Worm (Caenorhabditis elegans) whole organism, young adult: Measurements from ENCODE around the gene psd-1.
A peak's percentile ranks its signal among the peaks of the same experiment; 100 is the strongest.

Source experiments
- B0019.2 ChIP-seq: fragments of 200-800 bp; sonication (Bioruptor generic); conservative IDR thresholded peaks from 2 replicates; pipeline ENCODE4 v1.3.6; 2022; ENCODE audit warnings: missing genetic modification reagents, missing genetic modification characterization, missing compliant biosample characterization
- C06A6.2 ChIP-seq: fragments of 200-800 bp; sonication (Bioruptor generic); conservative IDR thresholded peaks from 2 replicates; pipeline ENCODE4 v1.3.6; 2022; ENCODE audit warnings: missing genetic modification characterization, missing compliant biosample characterization
- D2030.7 ChIP-seq: fragments of 200-800 bp; sonication (Bioruptor generic); IDR thresholded peaks from 2 replicates; pipeline ENCODE4 v1.3.6; 2022; ENCODE audit warnings: missing genetic modification reagents, missing genetic modification characterization, missing compliant biosample characterization
- F37B4.10 ChIP-seq: fragments of 200-800 bp; sonication (Bioruptor generic); IDR thresholded peaks from 2 replicates; pipeline ENCODE4 v1.3.6; 2022; ENCODE audit warnings: missing genetic modification characterization, missing compliant biosample characterization
- F39B2.1 ChIP-seq: fragments of 200-800 bp; sonication (Bioruptor generic); IDR thresholded peaks from 2 replicates; pipeline ENCODE4 v1.3.6; 2022; ENCODE audit warnings: missing genetic modification reagents, missing genetic modification characterization, missing compliant biosample characterization
- F49E8.2 ChIP-seq: sonication (generic microtip); optimal IDR thresholded peaks from 3 replicates; lab custom pipeline; 2017; ENCODE audit warnings: missing genetic modification characterization, mild to moderate bottlenecking, missing compliant biosample characterization, antibody characterized with exemption, moderate library complexity; ENCODE audit not compliant: insufficient read depth
- F57A8.1 ChIP-seq: fragments of 200-800 bp; sonication (Bioruptor generic); optimal IDR thresholded peaks from 2 replicates; lab custom pipeline; 2018; ENCODE audit warnings: mild to moderate bottlenecking, missing genetic modification characterization, moderate library complexity, missing compliant biosample characterization
- K12H6.12 ChIP-seq: fragments of 200-800 bp; sonication (Bioruptor generic); optimal IDR thresholded peaks from 2 replicates; lab custom pipeline; 2018; ENCODE audit warnings: mild to moderate bottlenecking, missing genetic modification characterization, missing compliant biosample characterization
- T07F8.4 ChIP-seq: sonication (generic microtip); optimal IDR thresholded peaks from 2 replicates; lab custom pipeline; 2016; ENCODE audit warnings: mild to moderate bottlenecking, missing genetic modification characterization, moderate library complexity, missing compliant biosample characterization
- T26A5.8 ChIP-seq: sonication (generic microtip); optimal IDR thresholded peaks from 2 replicates; lab custom pipeline; 2016; ENCODE audit warnings: missing genetic modification characterization, missing compliant biosample characterization
- Y56A3A.18 ChIP-seq: fragments of 200-800 bp; sonication (Bioruptor generic); IDR thresholded peaks from 2 replicates; pipeline ENCODE4 v1.3.6; 2022; ENCODE audit warnings: missing genetic modification reagents, missing genetic modification characterization, missing compliant biosample characterization
- Y95B8A.8 ChIP-seq: fragments of 200-800 bp; sonication (Bioruptor generic); IDR thresholded peaks from 2 replicates; pipeline ENCODE4 v1.3.6; 2022; ENCODE audit warnings: missing genetic modification reagents, missing genetic modification characterization, missing compliant biosample characterization
- ZK185.1 ChIP-seq: sonication (generic microtip); optimal IDR thresholded peaks from 2 replicates; lab custom pipeline; 2016; ENCODE audit warnings: mild to moderate bottlenecking, missing genetic modification characterization, missing compliant biosample characterization; ENCODE audit not compliant: poor library complexity, severe bottlenecking
- akir-1 ChIP-seq: fragments of 200-800 bp; sonication (Bioruptor generic); optimal IDR thresholded peaks from 2 replicates; lab custom pipeline; 2018; ENCODE audit warnings: mild to moderate bottlenecking, missing genetic modification characterization, moderate library complexity, missing compliant biosample characterization
- aptf-2 ChIP-seq: fragments of 200-800 bp; sonication (Bioruptor generic); conservative IDR thresholded peaks from 2 replicates; pipeline ENCODE4 v1.3.6; 2022; ENCODE audit warnings: missing genetic modification reagents, missing genetic modification characterization, missing compliant biosample characterization
- atf-7 ChIP-seq: sonication (generic microtip); optimal IDR thresholded peaks from 2 replicates; lab custom pipeline; 2017; ENCODE audit warnings: mild to moderate bottlenecking, missing genetic modification characterization, missing compliant biosample characterization
- bed-1 ChIP-seq: fragments of 200-800 bp; sonication (Bioruptor generic); IDR thresholded peaks from 2 replicates; pipeline ENCODE4 v1.3.6; 2022; ENCODE audit warnings: missing genetic modification reagents, missing genetic modification characterization, missing compliant biosample characterization
- bed-2 ChIP-seq: fragments of 200-800 bp; sonication (Bioruptor generic); IDR thresholded peaks from 2 replicates; pipeline ENCODE4 v1.3.6; 2022; ENCODE audit warnings: missing genetic modification reagents, missing genetic modification characterization, missing compliant biosample characterization
- ceh-91 ChIP-seq: fragments of 200-800 bp; sonication (Bioruptor generic); IDR thresholded peaks from 2 replicates; pipeline ENCODE4 v1.3.6; 2022; ENCODE audit warnings: missing genetic modification reagents, missing genetic modification characterization, missing compliant biosample characterization
- die-1 ChIP-seq: sonication (generic microtip); optimal IDR thresholded peaks from 2 replicates; lab custom pipeline; 2016; ENCODE audit warnings: missing genotype, mild to moderate bottlenecking, missing genetic modification characterization, missing compliant biosample characterization
- efl-1 ChIP-seq: fragments of 150-350 bp; optimal IDR thresholded peaks from 2 replicates; lab custom pipeline; 2014; ENCODE audit warnings: missing biosample characterization, missing genetic modification reagents, missing genetic modification characterization
- egl-18 ChIP-seq: fragments of 200-800 bp; sonication (Bioruptor generic); IDR thresholded peaks from 2 replicates; pipeline ENCODE4 v1.3.6; 2022; ENCODE audit warnings: missing genetic modification reagents, missing genetic modification characterization, missing compliant biosample characterization
- egl-44 ChIP-seq: fragments of 200-800 bp; sonication (Bioruptor generic); IDR thresholded peaks from 2 replicates; pipeline ENCODE4 v1.3.6; 2022; ENCODE audit warnings: missing genetic modification reagents, missing genetic modification characterization, missing compliant biosample characterization
- ets-4 ChIP-seq: fragments of 200-800 bp; sonication (Bioruptor generic); optimal IDR thresholded peaks from 2 replicates; lab custom pipeline; 2018; ENCODE audit warnings: mild to moderate bottlenecking, missing genetic modification characterization, missing compliant biosample characterization
- fkh-3 ChIP-seq: sonication (generic microtip); optimal IDR thresholded peaks from 2 replicates; lab custom pipeline; 2016; ENCODE audit warnings: mild to moderate bottlenecking, missing genetic modification characterization, missing compliant biosample characterization
- gei-17 ChIP-seq: fragments of 200-800 bp; sonication (Bioruptor generic); optimal IDR thresholded peaks from 2 replicates; lab custom pipeline; 2018; ENCODE audit warnings: mild to moderate bottlenecking, missing genetic modification characterization, missing compliant biosample characterization
- hlh-26 ChIP-seq: fragments of 200-800 bp; sonication (Bioruptor generic); conservative IDR thresholded peaks from 2 replicates; pipeline ENCODE4 v1.3.6; 2022; ENCODE audit warnings: missing genetic modification reagents, missing genetic modification characterization, missing compliant biosample characterization
- hmg-1.2 ChIP-seq: fragments of 200-800 bp; sonication (Bioruptor generic); IDR thresholded peaks from 2 replicates; pipeline ENCODE4 v1.3.6; 2022; ENCODE audit warnings: missing genetic modification reagents, missing genetic modification characterization, missing compliant biosample characterization
- hmg-20 ChIP-seq: fragments of 200-800 bp; sonication (Bioruptor generic); IDR thresholded peaks from 2 replicates; pipeline ENCODE4 v1.3.6; 2022; ENCODE audit warnings: missing genetic modification reagents, missing genetic modification characterization, missing compliant biosample characterization
- let-526 ChIP-seq: fragments of 200-800 bp; sonication (Bioruptor generic); IDR thresholded peaks from 2 replicates; pipeline ENCODE4 v1.3.6; 2022; ENCODE audit warnings: missing genetic modification reagents, missing genetic modification characterization, missing compliant biosample characterization
- lin-40 ChIP-seq: sonication (generic microtip); optimal IDR thresholded peaks from 2 replicates; lab custom pipeline; 2016; ENCODE audit warnings: missing genetic modification characterization, mild to moderate bottlenecking, missing compliant biosample characterization, missing genotype, missing genetic modification reagents
- lin-54 ChIP-seq: fragments of 200-800 bp; sonication (Bioruptor generic); optimal IDR thresholded peaks from 2 replicates; lab custom pipeline; 2018; ENCODE audit warnings: mild to moderate bottlenecking, missing genetic modification characterization, missing compliant biosample characterization
- madf-6 ChIP-seq: fragments of 200-800 bp; sonication (Bioruptor generic); IDR thresholded peaks from 2 replicates; pipeline ENCODE4 v1.3.6; 2022; ENCODE audit warnings: missing genetic modification reagents, missing genetic modification characterization, missing compliant biosample characterization
- madf-8 ChIP-seq: fragments of 200-800 bp; sonication (Bioruptor generic); conservative IDR thresholded peaks from 2 replicates; pipeline ENCODE4 v1.3.6; 2022; ENCODE audit warnings: missing genetic modification reagents, missing genetic modification characterization, missing compliant biosample characterization
- mcd-1 ChIP-seq: fragments of 200-800 bp; sonication (Bioruptor generic); IDR thresholded peaks from 2 replicates; pipeline ENCODE4 v1.3.6; 2022; ENCODE audit warnings: missing genetic modification reagents, missing genetic modification characterization, missing compliant biosample characterization
- mel-28 ChIP-seq: sonication (generic microtip); optimal IDR thresholded peaks from 2 replicates; lab custom pipeline; 2016; ENCODE audit warnings: borderline replicate concordance, mild to moderate bottlenecking, missing genetic modification characterization, missing compliant biosample characterization
- mxl-1 ChIP-seq: sonication (generic microtip); optimal IDR thresholded peaks from 2 replicates; lab custom pipeline; 2016; ENCODE audit warnings: missing genetic modification characterization, missing compliant biosample characterization
- nfya-1 ChIP-seq: sonication (generic microtip); optimal IDR thresholded peaks from 2 replicates; lab custom pipeline; 2017; ENCODE audit warnings: antibody characterized with exemption, missing compliant biosample characterization, missing genetic modification characterization, borderline replicate concordance; ENCODE audit not compliant: insufficient read depth
- nfya-2 ChIP-seq: fragments of 200-800 bp; sonication (Bioruptor generic); IDR thresholded peaks from 2 replicates; pipeline ENCODE4 v1.3.6; 2022; ENCODE audit warnings: missing genetic modification reagents, missing genetic modification characterization, missing compliant biosample characterization
- nhr-90 ChIP-seq: sonication (generic microtip); optimal IDR thresholded peaks from 2 replicates; lab custom pipeline; 2016; ENCODE audit warnings: missing genotype, mild to moderate bottlenecking, missing genetic modification characterization, missing compliant biosample characterization
- rec-8 ChIP-seq, 2 experiments: sonication (generic microtip); optimal IDR thresholded peaks; 2 replicates each; lab custom pipeline; 2016; ENCODE audit warnings: mild to moderate bottlenecking in 2 of 2, missing genetic modification characterization in 2 of 2, missing genetic modification reagents in 2 of 2, missing genotype in 2 of 2, missing biosample characterization in 1 of 2, missing compliant biosample characterization in 1 of 2, moderate library complexity in 1 of 2
- repo-1 ChIP-seq: sonication (generic microtip); optimal IDR thresholded peaks from 2 replicates; lab custom pipeline; 2017; ENCODE audit warnings: mild to moderate bottlenecking, missing genetic modification characterization, missing compliant biosample characterization
- snpc-1.1 ChIP-seq: sonication (generic microtip); optimal IDR thresholded peaks from 2 replicates; lab custom pipeline; 2017; ENCODE audit warnings: missing genetic modification characterization, mild to moderate bottlenecking, missing compliant biosample characterization, antibody characterized with exemption, moderate library complexity, missing genotype, missing genetic modification reagents; ENCODE audit not compliant: insufficient read depth
- snpc-4 ChIP-seq, 5 experiments: fragments of 150-350 bp in 1 of 5; sonication (generic microtip) in 4 of 5; optimal IDR thresholded peaks; 2 replicates each; lab custom pipeline; 2014 to 2018; ENCODE audit warnings: missing genetic modification characterization in 5 of 5, missing biosample characterization in 3 of 5, antibody characterized with exemption in 2 of 5, mild to moderate bottlenecking in 2 of 5, missing compliant biosample characterization in 2 of 5, missing genotype in 2 of 5, moderate library complexity in 2 of 5, missing genetic modification reagents in 1 of 5
- tbp1 ChIP-seq: fragments of 200-800 bp; sonication (Bioruptor generic); optimal IDR thresholded peaks from 2 replicates; lab custom pipeline; 2018; ENCODE audit warnings: mild to moderate bottlenecking, missing genetic modification characterization, missing compliant biosample characterization
- xnd-1 ChIP-seq: sonication (generic microtip); optimal IDR thresholded peaks from 2 replicates; lab custom pipeline; 2016; ENCODE audit warnings: missing genotype, missing genetic modification reagents, missing genetic modification characterization, missing compliant biosample characterization
- ztf-26 ChIP-seq: sonication (generic microtip); optimal IDR thresholded peaks from 2 replicates; lab custom pipeline; 2017; ENCODE audit warnings: missing genetic modification characterization, missing compliant biosample characterization

Gene psd-1

DNA sequence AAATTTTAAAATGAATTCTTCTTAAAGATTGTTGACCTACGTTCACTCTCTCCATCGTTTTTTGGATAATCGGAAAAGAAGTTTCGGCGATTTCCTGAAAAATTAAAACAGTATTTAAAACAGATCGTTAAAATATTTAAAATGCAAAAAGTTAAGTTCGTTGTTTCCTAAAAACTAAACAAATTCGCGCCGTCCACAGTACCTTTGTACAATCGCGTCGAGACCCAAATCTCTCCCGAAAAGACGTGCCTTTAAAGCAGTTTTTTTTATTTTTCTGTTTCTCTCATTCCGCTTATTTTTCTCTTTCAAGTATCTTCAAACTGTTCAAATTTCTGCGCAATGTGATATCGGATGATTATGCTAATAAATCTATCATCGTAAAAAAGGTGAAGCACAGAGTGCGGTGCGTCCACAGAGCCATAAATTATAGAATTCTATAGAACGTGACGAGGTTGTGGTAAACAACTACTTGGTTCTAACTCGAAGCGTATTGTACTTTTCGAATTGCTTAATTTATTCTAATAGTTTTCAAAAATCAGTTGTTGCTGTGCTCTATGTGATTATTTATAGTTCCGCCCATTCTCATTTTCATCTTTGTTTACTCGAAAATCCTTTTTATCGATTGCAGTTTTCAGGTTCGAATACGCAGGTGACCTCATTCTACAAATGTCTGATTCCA, 35.6 kb upstream of the psd-1 start, which contains the start of the genes F56C9.6 and F56C9.3:
Gene F56C9.6 (minus strand): TSS at position 112 of the 679 bp plus-strand sequence.
Gene F56C9.3 (plus strand): TSS at position 629 of the 679 bp plus-strand sequence.
- TF ChIP-seq T26A5.8 (tag; lab: Kevin White, UChicago) = no peak
- no peak for TF ChIP-seq egl-44 (GFP tag; lab: Robert Waterston, UW)
- no peak for TF ChIP-seq T07F8.4 (tag; lab: Kevin White, UChicago)
- no peak for TF ChIP-seq snpc-4 (GFP tag; optimal IDR thresholded peaks at IDR 0.05; lab: Kevin White, UChicago)
- peak in 1 of 4 experiments; percentile 12 for TF ChIP-seq snpc-4 (tag; optimal IDR thresholded peaks at IDR 0.05; lab: Kevin White, UChicago)
- TF ChIP-seq B0019.2 (GFP tag; lab: Robert Waterston, UW) = no peak
- no peak for TF ChIP-seq aptf-2 (GFP tag; lab: Robert Waterston, UW)
- no peak for TF ChIP-seq F39B2.1
- no peak for TF ChIP-seq C06A6.2 (GFP tag; lab: Robert Waterston, UW)
- TF ChIP-seq tbp1 (GFP tag; lab: Kevin White, UChicago) = peak; percentile 16
- no peak for TF ChIP-seq let-526
- TF ChIP-seq Y56A3A.18 (GFP tag; lab: Robert Waterston, UW) = no peak
- no peak for TF ChIP-seq nhr-90 (tag; lab: Kevin White, UChicago)
- TF ChIP-seq madf-6 (GFP tag; lab: Robert Waterston, UW) = peak; percentile 91
- no peak for TF ChIP-seq mel-28 (tag; lab: Kevin White, UChicago)
- no peak for TF ChIP-seq ztf-26 (tag; lab: Kevin White, UChicago)
- no peak for TF ChIP-seq F37B4.10 (GFP tag; lab: Robert Waterston, UW)
- TF ChIP-seq ceh-91 = peak; percentile 81
- TF ChIP-seq nfya-2 (GFP tag; lab: Robert Waterston, UW) = no peak
- TF ChIP-seq hlh-26 (GFP tag; lab: Robert Waterston, UW) = no peak
- TF ChIP-seq efl-1 (GFP tag; lab: Kevin White, UChicago) = peak; percentile 95
- TF ChIP-seq fkh-3 (tag; lab: Kevin White, UChicago) = no peak
- TF ChIP-seq madf-8 (GFP tag; lab: Robert Waterston, UW) = peak; percentile 66
- peak; percentile 74 for TF ChIP-seq xnd-1 (tag; lab: Kevin White, UChicago)
- TF ChIP-seq ets-4 (GFP tag; lab: Kevin White, UChicago) = no peak
- TF ChIP-seq atf-7 (tag; lab: Kevin White, UChicago) = no peak
- TF ChIP-seq bed-2 (GFP tag; lab: Robert Waterston, UW) = no peak
- no peak for TF ChIP-seq nfya-1 (tag; lab: Kevin White, UChicago)
- TF ChIP-seq repo-1 = no peak
- no peak for TF ChIP-seq akir-1 (GFP tag; lab: Kevin White, UChicago)
- TF ChIP-seq snpc-1.1 (tag; lab: Kevin White, UChicago) = no peak
- TF ChIP-seq lin-54 (GFP tag; lab: Kevin White, UChicago) = peak; percentile 50
- TF ChIP-seq lin-40 (tag; lab: Kevin White, UChicago) = no peak
- peak; percentile 12; the same call in 1 of the 2 replicates for TF ChIP-seq hmg-1.2
- TF ChIP-seq F57A8.1 (GFP tag; lab: Kevin White, UChicago) = no peak
- TF ChIP-seq rec-8 (tag; optimal IDR thresholded peaks at IDR 0.05; lab: Kevin White, UChicago) = no peak
- TF ChIP-seq egl-18 = no peak
- TF ChIP-seq mxl-1 = no peak
- peak; percentile 79 for TF ChIP-seq D2030.7 (GFP tag; lab: Robert Waterston, UW)
- no peak for TF ChIP-seq die-1 (tag; lab: Kevin White, UChicago)
- no peak for TF ChIP-seq Y95B8A.8 (GFP tag; lab: Robert Waterston, UW)
- TF ChIP-seq K12H6.12 (tag; lab: Kevin White, UChicago) = no peak
- TF ChIP-seq hmg-20 (GFP tag; lab: Robert Waterston, UW) = no peak
- TF ChIP-seq ZK185.1 = no peak
- TF ChIP-seq F49E8.2 (tag; lab: Kevin White, UChicago) = peak; percentile 79
- no peak for TF ChIP-seq gei-17 (GFP tag; lab: Kevin White, UChicago)
- no peak for TF ChIP-seq bed-1 (GFP tag; lab: Robert Waterston, UW)
- no peak for TF ChIP-seq mcd-1
